Fruit fly (Drosophila melanogaster): ENCODE results near the gene CG16704.

CG16704 gene

DNA sequence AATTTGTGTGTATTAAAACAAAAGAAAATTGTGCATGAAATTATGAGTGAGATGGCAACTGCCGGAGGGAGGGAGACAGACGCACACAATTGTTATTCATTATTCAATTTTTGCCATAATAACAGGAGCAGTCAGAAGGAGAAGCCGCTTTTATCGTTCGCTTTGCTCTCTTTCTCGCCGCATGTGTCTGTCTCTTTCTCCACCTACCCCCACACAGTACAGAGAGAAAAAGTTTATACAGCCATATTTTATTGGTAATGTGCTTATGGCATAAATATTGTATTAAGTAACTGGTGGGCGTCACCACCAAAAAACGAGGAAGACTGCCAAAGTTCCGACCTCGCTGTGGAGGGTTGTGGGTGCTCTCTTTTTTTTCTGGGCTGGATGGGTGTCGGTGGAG, 9.9 kb downstream of the CG16704 start:
- TF ChIP-seq CrebA (GFP tag; optimal IDR thresholded peaks at IDR 0.05; ENCODE audit: borderline replicate concordance) = no peak
- TF ChIP-seq Sp1 (GFP tag; optimal IDR thresholded peaks at IDR 0.05) = no peak
- TF ChIP-seq Hnf4 (GFP tag; optimal IDR thresholded peaks at IDR 0.05) = no peak
- TF ChIP-seq brk (GFP tag; optimal IDR thresholded peaks at IDR 0.05) = no peak
- TF ChIP-seq sage (GFP tag; optimal IDR thresholded peaks at IDR 0.05) = no peak
- no peak for TF ChIP-seq foxo (GFP tag; optimal IDR thresholded peaks at IDR 0.05)
- TF ChIP-seq pan (optimal IDR thresholded peaks at IDR 0.05) = no peak
- TF ChIP-seq Hr83 (GFP tag; optimal IDR thresholded peaks at IDR 0.05; ENCODE audit: poor library complexity, severe bottlenecking) = no peak
- TF ChIP-seq usp (GFP tag; optimal IDR thresholded peaks at IDR 0.05) = no peak
- no peak for TF ChIP-seq Dif (GFP tag; optimal IDR thresholded peaks at IDR 0.05; ENCODE audit: partially characterized antibody)
- TF ChIP-seq Abd-B (GFP tag; optimal IDR thresholded peaks at IDR 0.05) = no peak
- no peak for TF ChIP-seq br (GFP tag; optimal IDR thresholded peaks at IDR 0.05)
- TF ChIP-seq GATAd (GFP tag; optimal IDR thresholded peaks at IDR 0.05) = no peak
- TF ChIP-seq woc (GFP tag; optimal IDR thresholded peaks at IDR 0.05) = no peak
- no peak for TF ChIP-seq Myc (optimal IDR thresholded peaks at IDR 0.05)
- no peak for TF ChIP-seq OdsH (GFP tag; optimal IDR thresholded peaks at IDR 0.05)

DNA sequence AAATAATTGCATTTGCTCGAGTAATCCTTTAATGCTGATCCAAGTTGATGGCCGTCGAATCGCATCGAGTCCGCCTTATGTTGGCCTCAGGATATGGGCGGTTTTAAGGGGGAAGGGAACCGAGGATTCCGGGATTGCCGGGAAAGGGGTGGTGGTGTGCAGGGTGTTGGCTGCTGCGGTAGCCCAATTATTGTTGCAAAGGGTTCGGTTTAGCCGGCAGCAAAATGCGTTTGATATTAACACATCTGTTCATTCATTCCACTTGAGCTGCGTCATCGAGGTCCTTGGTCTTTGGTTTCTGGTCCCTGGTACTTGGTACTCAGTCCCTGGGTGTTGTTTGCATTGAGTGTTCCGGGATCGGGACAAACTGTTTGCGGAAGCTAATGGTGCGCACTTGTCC, 11.0 kb downstream of the CG16704 start:
- TF ChIP-seq GATAd (GFP tag; optimal IDR thresholded peaks at IDR 0.05) (no peak), br (GFP tag; optimal IDR thresholded peaks at IDR 0.05) (no peak), Rel (GFP tag; optimal IDR thresholded peaks at IDR 0.05) (no peak), Rel (tag; optimal IDR thresholded peaks at IDR 0.05) (no peak), Mio (GFP tag; optimal IDR thresholded peaks at IDR 0.05) (no peak), dmrt93B (GFP tag; optimal IDR thresholded peaks at IDR 0.05) (no peak), dsf (GFP tag; optimal IDR thresholded peaks at IDR 0.05; ENCODE audit: borderline replicate concordance) (no peak), psq (GFP tag; optimal IDR thresholded peaks at IDR 0.05) (no peak), usp (GFP tag; optimal IDR thresholded peaks at IDR 0.05) (no peak), OdsH (GFP tag; optimal IDR thresholded peaks at IDR 0.05) (no peak), foxo (GFP tag; optimal IDR thresholded peaks at IDR 0.05) (no peak), N (GFP tag; optimal IDR thresholded peaks at IDR 0.05) (no peak), dl (GFP tag; optimal IDR thresholded peaks at IDR 0.05; ENCODE audit: insufficient read depth in 1 of 2, partially characterized antibody in 2 of 2) (no peak), Hnf4 (GFP tag; optimal IDR thresholded peaks at IDR 0.05) (no peak), Hr78 (GFP tag; optimal IDR thresholded peaks at IDR 0.05) (no peak), Dfd (GFP tag; optimal IDR thresholded peaks at IDR 0.05) (no peak), CG32264 (GFP tag; optimal IDR thresholded peaks at IDR 0.05) (no peak), fru (GFP tag; optimal IDR thresholded peaks at IDR 0.05) (no peak), rgr (GFP tag; optimal IDR thresholded peaks at IDR 0.05) (no peak)

DNA sequence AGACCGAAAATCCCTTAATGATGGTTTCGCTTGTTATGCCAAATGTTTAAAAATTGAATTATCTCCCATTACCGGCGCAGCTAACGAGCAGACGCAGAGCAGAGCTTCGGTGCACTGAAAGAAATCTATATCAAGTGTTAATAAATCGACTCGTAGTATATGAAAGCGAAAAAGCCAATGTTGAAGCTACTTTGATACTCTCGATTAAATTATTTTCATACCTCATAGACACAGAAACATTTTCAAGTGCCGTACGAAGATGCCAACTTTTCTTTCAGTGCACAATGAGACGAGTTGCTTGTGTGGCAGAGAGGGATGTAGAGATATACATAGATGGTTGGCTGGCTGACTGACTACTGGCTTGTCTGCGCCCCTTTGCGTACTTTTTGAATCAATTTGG, 16.6 kb downstream of the CG16704 start:
- TF ChIP-seq fru (GFP tag; optimal IDR thresholded peaks at IDR 0.05) = no peak
- TF ChIP-seq HLH106 (tag; optimal IDR thresholded peaks at IDR 0.05) = no peak
- no peak for TF ChIP-seq Hnf4 (GFP tag; optimal IDR thresholded peaks at IDR 0.05)
- no peak for TF ChIP-seq tai (GFP tag; optimal IDR thresholded peaks at IDR 0.05)

DNA sequence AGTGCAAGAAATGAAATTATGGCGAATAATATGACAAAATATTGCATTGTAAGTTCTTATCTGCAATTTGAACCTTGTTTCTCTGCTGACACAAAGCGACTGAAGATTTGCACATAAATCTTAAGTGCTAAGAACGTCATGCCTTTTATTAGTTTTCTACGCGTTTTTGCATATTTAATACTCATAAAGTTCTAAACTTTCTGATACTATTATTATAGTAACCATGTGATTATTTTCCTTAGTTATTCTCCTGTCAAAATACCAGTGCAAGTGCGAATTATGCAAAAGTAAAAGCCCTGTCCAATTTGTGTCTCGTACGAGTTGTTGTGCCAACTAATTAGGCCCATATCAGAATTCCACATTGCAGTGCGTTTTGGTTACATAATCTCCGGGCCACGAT, 21.9 kb downstream of the CG16704 start, which contains the start of gene Sfp24Bc:
Sfp24Bc (minus strand) TSS at position 101 of the 400 bp plus-strand sequence.
- TF ChIP-seq HLH106 (tag; optimal IDR thresholded peaks at IDR 0.05) (no peak), fru (GFP tag; optimal IDR thresholded peaks at IDR 0.05) (no peak), foxo (GFP tag; optimal IDR thresholded peaks at IDR 0.05) (no peak), br (GFP tag; optimal IDR thresholded peaks at IDR 0.05) (no peak), ey (GFP tag; optimal IDR thresholded peaks at IDR 0.05) (no peak), N (GFP tag; optimal IDR thresholded peaks at IDR 0.05) (no peak)

DNA sequence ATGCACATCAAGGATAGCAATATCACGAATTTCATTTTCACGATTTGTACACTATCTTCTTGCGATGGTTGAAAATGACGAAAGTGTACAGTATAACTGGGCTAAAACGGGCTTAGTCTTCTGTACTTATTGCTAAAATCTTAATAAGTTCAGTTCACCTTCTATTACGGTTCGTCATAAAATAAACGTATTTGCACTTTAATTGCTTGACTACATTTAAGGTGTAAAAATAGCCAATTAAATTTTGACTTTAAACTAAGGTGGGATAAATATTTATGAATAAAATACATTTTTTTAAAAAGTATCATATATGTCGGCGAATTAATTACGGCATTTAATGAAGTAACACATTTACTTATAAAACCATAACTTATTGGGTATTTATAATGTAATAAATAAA, 22.7 kb downstream of the CG16704 start, which contains the start of gene Sfp24Bb:
Sfp24Bb (minus strand) TSS at position 101 of the 400 bp plus-strand sequence.
- TF ChIP-seq rgr (GFP tag; optimal IDR thresholded peaks at IDR 0.05) (no peak), fru (GFP tag; optimal IDR thresholded peaks at IDR 0.05) (no peak), Rel (GFP tag; optimal IDR thresholded peaks at IDR 0.05) (no peak), Rel (tag; optimal IDR thresholded peaks at IDR 0.05) (no peak), ey (GFP tag; optimal IDR thresholded peaks at IDR 0.05) (no peak), sv (GFP tag; optimal IDR thresholded peaks at IDR 0.05) (no peak), dl (GFP tag; optimal IDR thresholded peaks at IDR 0.05; ENCODE audit: insufficient read depth in 1 of 2, partially characterized antibody in 2 of 2) (no peak), tai (GFP tag; optimal IDR thresholded peaks at IDR 0.05) (no peak), pan (optimal IDR thresholded peaks at IDR 0.05) (no peak), psq (GFP tag; optimal IDR thresholded peaks at IDR 0.05) (no peak), Dfd (GFP tag; optimal IDR thresholded peaks at IDR 0.05) (no peak), Myc (optimal IDR thresholded peaks at IDR 0.05) (no peak), Dif (GFP tag; optimal IDR thresholded peaks at IDR 0.05; ENCODE audit: partially characterized antibody) (no peak), CG32264 (GFP tag; optimal IDR thresholded peaks at IDR 0.05) (no peak), Vsx2 (GFP tag; optimal IDR thresholded peaks at IDR 0.05; ENCODE audit: partially characterized antibody) (no peak)
